Fruit fly (Drosophila melanogaster) whole organism, embryonic: ENCODE results near the gene da.
A peak's percentile ranks its signal among the peaks of the same experiment; 100 is the strongest.

ENCODE experiments used
- Bdp1 ChIP-seq: fragments of 200-800 bp; sonication (Bioruptor generic); optimal IDR thresholded peaks from 3 replicates; lab custom pipeline; 2016; ENCODE audit warnings: missing biosample characterization, missing genetic modification characterization
- Bgb ChIP-seq: fragments of 200-800 bp; sonication (Bioruptor generic); IDR thresholded peaks from 2 replicates; pipeline ENCODE4 v1.3.6; 2022; ENCODE audit warnings: missing biosample characterization, missing genetic modification characterization; ENCODE audit not compliant: partially characterized antibody
- Bteb2 ChIP-seq: fragments of 200-800 bp; sonication (Bioruptor generic); optimal IDR thresholded peaks from 2 replicates; lab custom pipeline; 2016; ENCODE audit warnings: missing biosample characterization, missing genetic modification characterization
- CG10147 ChIP-seq: fragments of 200-800 bp; sonication (Bioruptor generic); optimal IDR thresholded peaks from 2 replicates; lab custom pipeline; 2019; ENCODE audit warnings: missing biosample characterization, mild to moderate bottlenecking, missing genetic modification characterization, moderate library complexity
- CG10979 ChIP-seq: fragments of 200-800 bp; sonication (Bioruptor generic); optimal IDR thresholded peaks from 2 replicates; lab custom pipeline; 2018; ENCODE audit warnings: missing biosample characterization, mild to moderate bottlenecking, missing genetic modification characterization, moderate library complexity
- CG11504 ChIP-seq: fragments of 200-800 bp; sonication (Bioruptor generic); optimal IDR thresholded peaks from 3 replicates; lab custom pipeline; 2019; ENCODE audit warnings: missing biosample characterization, mild to moderate bottlenecking, missing genetic modification characterization, moderate library complexity
- CG12104 ChIP-seq: fragments of 200-800 bp; sonication (Bioruptor generic); optimal IDR thresholded peaks from 3 replicates; lab custom pipeline; 2016; ENCODE audit warnings: missing biosample characterization, missing genetic modification characterization
- CG15011 ChIP-seq: fragments of 200-800 bp; sonication (Bioruptor generic); optimal IDR thresholded peaks from 3 replicates; lab custom pipeline; 2018; ENCODE audit warnings: missing biosample characterization, mild to moderate bottlenecking, missing genetic modification characterization
- CG15696 ChIP-seq: fragments of 200-800 bp; sonication (Bioruptor generic); optimal IDR thresholded peaks from 2 replicates; lab custom pipeline; 2019; ENCODE audit warnings: missing biosample characterization, mild to moderate bottlenecking, missing genetic modification characterization, moderate library complexity
- CG16863 ChIP-seq: fragments of 200-800 bp; sonication (Bioruptor generic); optimal IDR thresholded peaks from 3 replicates; lab custom pipeline; 2016; ENCODE audit warnings: missing biosample characterization, missing genetic modification characterization
- CG17186 ChIP-seq: fragments of 200-800 bp; sonication (Bioruptor generic); optimal IDR thresholded peaks from 3 replicates; lab custom pipeline; 2017; ENCODE audit warnings: missing biosample characterization, missing genetic modification reagents, missing genetic modification characterization
- CG17361 ChIP-seq: fragments of 200-800 bp; sonication (Bioruptor generic); IDR thresholded peaks from 3 replicates; pipeline ENCODE4 v1.3.6; 2022; ENCODE audit warnings: missing biosample characterization, missing genetic modification characterization
- CG31224 ChIP-seq: fragments of 200-800 bp; sonication (Bioruptor generic); IDR thresholded peaks from 2 replicates; pipeline ENCODE4 v1.3.6; 2022; ENCODE audit warnings: missing biosample characterization, missing genetic modification characterization
- CG3163 ChIP-seq: fragments of 200-800 bp; sonication (Bioruptor generic); optimal IDR thresholded peaks from 3 replicates; lab custom pipeline; 2016; ENCODE audit warnings: missing biosample characterization, missing genetic modification characterization
- CG32772 ChIP-seq: fragments of 200-800 bp; sonication (Bioruptor generic); IDR thresholded peaks from 2 replicates; pipeline ENCODE4 v1.3.6; 2022; ENCODE audit warnings: missing biosample characterization, missing genetic modification characterization
- CG4282 ChIP-seq: fragments of 200-800 bp; sonication (Bioruptor generic); optimal IDR thresholded peaks from 2 replicates; lab custom pipeline; 2016; ENCODE audit warnings: missing biosample characterization, missing genetic modification characterization
- CG5953 ChIP-seq: fragments of 200-800 bp; sonication (Bioruptor generic); IDR thresholded peaks from 2 replicates; pipeline ENCODE4 v1.3.6; 2022; ENCODE audit warnings: missing biosample characterization, missing genetic modification characterization
- CG6765 ChIP-seq: fragments of 200-800 bp; sonication (Bioruptor generic); optimal IDR thresholded peaks from 3 replicates; lab custom pipeline; 2017; ENCODE audit warnings: missing biosample characterization, mild to moderate bottlenecking, missing genetic modification characterization
- CG6813 ChIP-seq: fragments of 200-800 bp; sonication (Bioruptor generic); optimal IDR thresholded peaks from 2 replicates; lab custom pipeline; 2017; ENCODE audit warnings: missing biosample characterization, missing genetic modification characterization, mild to moderate bottlenecking, moderate library complexity, missing genetic modification reagents
- CG7271 ChIP-seq: fragments of 200-800 bp; sonication (Bioruptor generic); optimal IDR thresholded peaks from 2 replicates; lab custom pipeline; 2018; ENCODE audit warnings: missing biosample characterization, mild to moderate bottlenecking, missing genetic modification characterization, moderate library complexity
- CG8290 ChIP-seq, 3 experiments: fragments of 200-800 bp; sonication (Bioruptor generic); optimal IDR thresholded peaks; 2 replicates each; lab custom pipeline; 2016 to 2019; ENCODE audit warnings: missing biosample characterization in 3 of 3, missing genetic modification characterization in 3 of 3, mild to moderate bottlenecking in 2 of 3, moderate library complexity in 1 of 3
- CG9876 ChIP-seq: fragments of 200-800 bp; sonication (Bioruptor generic); optimal IDR thresholded peaks from 2 replicates; lab custom pipeline; 2016; ENCODE audit warnings: missing biosample characterization, missing genetic modification characterization
- CHES-1-like ChIP-seq: fragments of 200-800 bp; sonication (Bioruptor generic); optimal IDR thresholded peaks from 2 replicates; lab custom pipeline; 2016; ENCODE audit warnings: missing biosample characterization, missing genetic modification characterization
- Dbx ChIP-seq: fragments of 200-800 bp; sonication (Bioruptor generic); IDR thresholded peaks from 3 replicates; pipeline ENCODE4 v1.3.6; 2022; ENCODE audit warnings: missing biosample characterization, missing genetic modification characterization
- Deaf1 ChIP-seq: fragments of 200-800 bp; optimal IDR thresholded peaks from 3 replicates; lab custom pipeline; 2019; ENCODE audit warnings: missing biosample characterization, mild to moderate bottlenecking, missing genetic modification characterization, moderate library complexity
- Dfd ChIP-seq, 2 experiments: fragments of >200 bp; optimal IDR thresholded peaks; 2 replicates each; lab custom pipeline; 2017; ENCODE audit warnings: missing biosample characterization in 2 of 2, missing genetic modification characterization in 2 of 2
- Hmx ChIP-seq: fragments of 200-800 bp; sonication (Bioruptor generic); optimal IDR thresholded peaks from 2 replicates; lab custom pipeline; 2016; ENCODE audit warnings: missing biosample characterization, missing genetic modification characterization
- Lhr ChIP-seq: fragments of 200-800 bp; sonication (Bioruptor generic); optimal IDR thresholded peaks from 3 replicates; lab custom pipeline; 2017; ENCODE audit warnings: mild to moderate bottlenecking, missing biosample characterization, missing genetic modification reagents, missing genetic modification characterization
- MTF-1 ChIP-seq: fragments of 200-800 bp; sonication (Bioruptor generic); optimal IDR thresholded peaks from 2 replicates; lab custom pipeline; 2018; ENCODE audit warnings: missing biosample characterization, mild to moderate bottlenecking, missing genetic modification characterization, borderline replicate concordance
- Opbp ChIP-seq: fragments of 200-800 bp; sonication (Bioruptor generic); IDR thresholded peaks from 3 replicates; pipeline ENCODE4 v1.3.6; 2022; ENCODE audit warnings: missing biosample characterization, missing genetic modification characterization; ENCODE audit not compliant: partially characterized antibody
- Six4 ChIP-seq: fragments of 200-800 bp; sonication (Bioruptor generic); optimal IDR thresholded peaks from 2 replicates; lab custom pipeline; 2016; ENCODE audit warnings: missing biosample characterization, missing genetic modification characterization
- Sox100B ChIP-seq: fragments of 200-800 bp; sonication (Bioruptor generic); optimal IDR thresholded peaks from 3 replicates; lab custom pipeline; 2018; ENCODE audit warnings: missing biosample characterization, mild to moderate bottlenecking, missing genetic modification characterization
- Vsx1 ChIP-seq: fragments of 200-800 bp; sonication (Bioruptor generic); optimal IDR thresholded peaks from 2 replicates; lab custom pipeline; 2017; ENCODE audit warnings: missing biosample characterization, mild to moderate bottlenecking, missing genetic modification characterization, missing genetic modification reagents
- cato ChIP-seq: fragments of 200-800 bp; sonication (Bioruptor generic); optimal IDR thresholded peaks from 2 replicates; lab custom pipeline; 2016; ENCODE audit warnings: missing biosample characterization, missing genetic modification characterization, borderline replicate concordance
- corto ChIP-seq: fragments of 200-800 bp; sonication (Bioruptor generic); optimal IDR thresholded peaks from 2 replicates; lab custom pipeline; 2016; ENCODE audit warnings: missing biosample characterization, mild to moderate bottlenecking, missing genetic modification characterization, moderate library complexity
- disco-r ChIP-seq: fragments of 200-800 bp; sonication (Bioruptor generic); optimal IDR thresholded peaks from 2 replicates; lab custom pipeline; 2016; ENCODE audit warnings: missing biosample characterization, missing genetic modification characterization
- dpn ChIP-seq, 2 experiments: fragments of 200-800 bp; sonication (Bioruptor generic); optimal IDR thresholded peaks; 3 replicates each; lab custom pipeline; 2016; ENCODE audit warnings: missing biosample characterization in 2 of 2, missing genetic modification characterization in 2 of 2
- emc ChIP-seq: fragments of 200-800 bp; sonication (Bioruptor generic); optimal IDR thresholded peaks from 2 replicates; lab custom pipeline; 2016; ENCODE audit warnings: missing biosample characterization, missing genetic modification characterization
- grau ChIP-seq: fragments of 200-800 bp; optimal IDR thresholded peaks from 3 replicates; lab custom pipeline; 2019; ENCODE audit warnings: missing biosample characterization, mild to moderate bottlenecking, missing genetic modification characterization, moderate library complexity
- ken ChIP-seq: fragments of 200-800 bp; sonication (Bioruptor generic); IDR thresholded peaks from 3 replicates; pipeline ENCODE4 v1.3.6; 2022; ENCODE audit warnings: missing biosample characterization, missing genetic modification characterization
- klu ChIP-seq: fragments of 200-800 bp; sonication (Bioruptor generic); IDR thresholded peaks from 2 replicates; pipeline ENCODE4 v1.3.6; 2022; ENCODE audit warnings: missing biosample characterization, missing genetic modification characterization
- oc ChIP-seq: fragments of 200-800 bp; sonication (Bioruptor generic); optimal IDR thresholded peaks from 2 replicates; lab custom pipeline; 2018; ENCODE audit warnings: missing biosample characterization, mild to moderate bottlenecking, missing genetic modification characterization, moderate library complexity
- onecut ChIP-seq: fragments of 200-800 bp; sonication (Bioruptor generic); IDR thresholded peaks from 2 replicates; pipeline ENCODE4 v1.3.6; 2022; ENCODE audit warnings: missing biosample characterization, missing genetic modification characterization
- sens ChIP-seq: fragments of 200-800 bp; sonication (Bioruptor generic); peaks from one replicate; lab custom pipeline; 2016; ENCODE audit warnings: missing biosample characterization, missing genetic modification characterization
- seq ChIP-seq: fragments of 200-800 bp; sonication (Bioruptor generic); IDR thresholded peaks from 2 replicates; pipeline ENCODE4 v1.3.6; 2022; ENCODE audit warnings: missing biosample characterization, missing genetic modification characterization
- slou ChIP-seq: fragments of 200-800 bp; sonication (Bioruptor generic); optimal IDR thresholded peaks from 3 replicates; lab custom pipeline; 2016; ENCODE audit warnings: missing biosample characterization, missing genetic modification characterization
- tap ChIP-seq: fragments of 200-800 bp; optimal IDR thresholded peaks from 3 replicates; lab custom pipeline; 2019; ENCODE audit warnings: missing biosample characterization, mild to moderate bottlenecking, missing genetic modification characterization, moderate library complexity
- trem ChIP-seq: fragments of 200-800 bp; optimal IDR thresholded peaks from 3 replicates; lab custom pipeline; 2019; ENCODE audit warnings: missing biosample characterization, mild to moderate bottlenecking, missing genetic modification characterization, moderate library complexity
- twi ChIP-seq: fragments of 200-800 bp; optimal IDR thresholded peaks from 2 replicates; lab custom pipeline; 2019; ENCODE audit warnings: missing biosample characterization, mild to moderate bottlenecking, missing genetic modification characterization, moderate library complexity

The da gene

DNA sequence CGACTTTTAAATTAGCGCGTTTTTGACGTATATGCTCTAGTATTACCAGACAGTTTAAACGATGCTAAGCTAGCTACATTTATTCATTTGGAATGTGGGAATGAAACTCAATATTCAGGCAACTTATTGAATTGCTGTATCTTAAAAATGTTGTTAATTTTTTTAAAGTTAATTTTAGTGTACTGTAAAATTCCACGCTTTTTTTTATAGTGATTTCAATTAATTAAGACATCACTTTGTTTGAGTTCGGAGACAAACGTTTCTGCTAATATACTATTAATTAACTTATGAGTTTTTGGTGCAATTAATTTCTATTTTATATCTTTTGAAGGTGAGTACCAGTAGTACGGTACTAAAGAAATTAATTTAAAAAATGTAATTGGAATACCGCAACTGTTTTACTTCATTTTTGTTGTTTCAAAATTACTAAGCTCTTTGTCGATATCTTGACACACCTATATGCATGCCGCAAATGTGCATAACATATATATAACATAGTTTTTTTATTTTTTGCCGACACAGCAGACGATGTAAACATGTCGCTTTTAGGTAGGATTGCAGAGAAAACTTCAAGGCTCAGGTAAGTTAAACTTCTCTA is 1.6 kb upstream of the da start, which contains the start of the genes Cdk1 and mRpS7 (continued):
- TF ChIP-seq CHES-1-like (GFP tag; lab: Kevin White, UChicago), result peak; percentile 47
- TF ChIP-seq twi (tag; lab: Kevin White, UChicago), result peak; percentile 62
- no peak for TF ChIP-seq MTF-1 (GFP tag; lab: Kevin White, UChicago)
- peak; percentile 66 for TF ChIP-seq CG10147 (GFP tag; lab: Kevin White, UChicago)
- TF ChIP-seq corto (GFP tag; lab: Kevin White, UChicago), result no peak
- no peak for TF ChIP-seq CG6765
- peak; percentile 37 for TF ChIP-seq CG7271 (tag; lab: Kevin White, UChicago)
- peak; percentile 41 for TF ChIP-seq CG15011
- TF ChIP-seq grau (tag; lab: Kevin White, UChicago), result peak; percentile 81
- peak; percentile 43 for TF ChIP-seq CG8290 (GFP tag; optimal IDR thresholded peaks at IDR 0.05; lab: Kevin White, UChicago)
- peak in 1 of 2 experiments; percentile 19 for TF ChIP-seq CG8290 (tag; optimal IDR thresholded peaks at IDR 0.05; lab: Kevin White, UChicago)
- TF ChIP-seq CG32772, result peak; percentile 72
- TF ChIP-seq sens (GFP tag; lab: Kevin White, UChicago), result peak; percentile 94
- peak; percentile 18 for TF ChIP-seq disco-r (GFP tag; lab: Kevin White, UChicago)
- peak; percentile 30 for TF ChIP-seq CG17186
- peak; percentile 8 for TF ChIP-seq CG3163 (GFP tag; lab: Kevin White, UChicago)
- TF ChIP-seq CG12104, result peak; percentile 63
- TF ChIP-seq CG31224 (GFP tag; lab: Robert Waterston, UW), result peak; percentile 39; the same call in 1 of the 2 replicates
- TF ChIP-seq dpn (GFP tag; optimal IDR thresholded peaks at IDR 0.05; lab: Kevin White, UChicago), result peak; percentile 29 to 62
- no peak for TF ChIP-seq Dfd (GFP tag; optimal IDR thresholded peaks at IDR 0.05; lab: Kevin White, UChicago)
- peak; percentile 92 for TF ChIP-seq CG17361
- TF ChIP-seq Bgb (GFP tag; lab: Robert Waterston, UW), result no peak
- TF ChIP-seq emc, result no peak
- peak; percentile 48 for TF ChIP-seq Six4 (GFP tag; lab: Kevin White, UChicago)
- peak; percentile 47 for TF ChIP-seq Vsx1 (GFP tag; lab: Kevin White, UChicago)
- TF ChIP-seq CG9876, result no peak
- TF ChIP-seq ken (GFP tag; lab: Robert Waterston, UW), result peak; percentile 66; the same call in 2 of the 3 replicates
- TF ChIP-seq Bdp1 (GFP tag; lab: Kevin White, UChicago), result no peak
- no peak for TF ChIP-seq oc
- TF ChIP-seq Hmx, result peak; percentile 37
- peak; percentile 39 for TF ChIP-seq Deaf1 (tag; lab: Kevin White, UChicago)
- peak; percentile 45 for TF ChIP-seq slou (GFP tag; lab: Kevin White, UChicago)
- peak; percentile 71 for TF ChIP-seq CG16863 (GFP tag; lab: Kevin White, UChicago)
- TF ChIP-seq CG4282 (GFP tag; lab: Kevin White, UChicago), result no peak
- no peak; the same call in 1 of the 2 replicates for TF ChIP-seq klu (GFP tag; lab: Robert Waterston, UW)
- peak; percentile 63; the same call in 2 of the 3 replicates for TF ChIP-seq Dbx (GFP tag; lab: Robert Waterston, UW)
- no peak for TF ChIP-seq Opbp (GFP tag; lab: Robert Waterston, UW)
- TF ChIP-seq Lhr (GFP tag; lab: Kevin White, UChicago), result peak; percentile 45
- no peak for TF ChIP-seq seq (GFP tag; lab: Robert Waterston, UW)
- TF ChIP-seq Bteb2 (GFP tag; lab: Kevin White, UChicago), result peak; percentile 69
- peak; percentile 76 for TF ChIP-seq Sox100B (GFP tag; lab: Kevin White, UChicago)
- TF ChIP-seq CG15696 (tag; lab: Kevin White, UChicago), result peak; percentile 60
- 0 out of 2 replicates have a peak, but pooled peaks have one; percentile 12 for TF ChIP-seq onecut (GFP tag; lab: Robert Waterston, UW)
- TF ChIP-seq CG6813, result no peak
- peak; percentile 70 for TF ChIP-seq CG10979
- peak; percentile 61 for TF ChIP-seq trem (tag; lab: Kevin White, UChicago)
- peak; percentile 85 for TF ChIP-seq CG11504 (tag; lab: Kevin White, UChicago)
- TF ChIP-seq tap (tag; lab: Kevin White, UChicago), result peak; percentile 61
- 0 out of 2 replicates have a peak, but pooled peaks have one; percentile 52 for TF ChIP-seq CG5953 (GFP tag; lab: Robert Waterston, UW)
- peak; percentile 63 for TF ChIP-seq cato (GFP tag; lab: Kevin White, UChicago)
